Fruit fly (Drosophila melanogaster) S2 (cell line): ENCODE results near the gene net.

Source experiments
- CG8478 ChIP-seq: fragments of >200 bp; optimal IDR thresholded peaks from 2 replicates; lab custom pipeline; 2018
- CTCF ChIP-seq, 2 experiments: fragments of >200 bp; optimal IDR thresholded peaks; 2 replicates each; lab custom pipeline; 2018

The net gene

dm6 chr2L:87255-87723 lies at the start of gene net:
Gene net (minus strand): TSS chr2L:87387.
- TF ChIP-seq CG8478 (no peak), CTCF (optimal IDR thresholded peaks at IDR 0.05; lab: Kevin White, UChicago) (no peak)

DNA sequence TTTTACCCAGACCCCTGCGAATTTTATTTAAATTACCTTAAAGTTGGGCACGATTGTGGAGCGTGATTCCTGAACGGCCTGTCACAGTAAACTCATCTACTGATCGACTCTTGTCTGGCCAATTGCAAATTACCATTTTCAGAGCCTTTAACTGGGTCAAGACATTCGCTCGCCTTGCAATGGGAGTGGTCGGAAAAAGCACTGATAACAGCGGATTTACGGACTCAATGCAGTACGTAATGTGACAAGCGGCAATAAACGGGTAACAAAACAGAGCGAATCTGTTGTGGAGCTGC lies 48.9 kb upstream of the net start:
- TF ChIP-seq CTCF (optimal IDR thresholded peaks at IDR 0.05; lab: Kevin White, UChicago), result no peak
- TF ChIP-seq CG8478, result no peak

DNA sequence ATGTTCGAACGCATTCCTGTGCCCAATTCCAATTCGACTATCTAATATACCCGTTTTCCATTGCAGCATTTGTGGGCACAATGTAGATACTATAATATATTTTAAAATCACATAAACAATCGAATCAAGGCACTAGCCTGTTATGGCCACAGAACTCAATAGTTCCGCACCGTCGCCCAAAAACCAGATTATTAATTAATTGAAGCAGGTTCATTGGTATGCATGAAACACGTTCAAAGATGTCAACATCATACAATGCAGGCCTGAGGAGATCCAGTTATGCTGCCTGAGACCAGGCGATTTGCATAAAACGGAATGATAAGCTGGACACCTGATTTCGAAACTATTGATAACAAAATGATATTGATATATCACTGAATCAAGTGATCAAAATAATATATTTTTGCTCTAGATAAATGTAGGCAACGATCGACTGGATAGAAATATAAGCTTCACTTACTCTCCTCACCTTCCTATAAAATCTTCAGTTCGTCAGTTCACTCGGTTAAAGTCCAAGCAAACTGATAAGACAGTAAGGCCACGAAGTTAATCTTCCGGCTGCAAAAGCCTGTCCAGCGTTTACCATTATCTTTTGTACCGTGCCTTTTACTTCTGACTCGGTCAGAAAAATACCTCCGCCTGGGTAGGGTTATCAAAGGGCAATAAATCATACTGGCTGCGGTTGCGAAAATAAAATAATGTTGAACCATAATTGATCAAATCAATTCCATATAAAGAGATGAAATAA lies 48.4 kb upstream of the net start:
- TF ChIP-seq CTCF (optimal IDR thresholded peaks at IDR 0.05; lab: Kevin White, UChicago) (no peak), CG8478 (no peak)

DNA sequence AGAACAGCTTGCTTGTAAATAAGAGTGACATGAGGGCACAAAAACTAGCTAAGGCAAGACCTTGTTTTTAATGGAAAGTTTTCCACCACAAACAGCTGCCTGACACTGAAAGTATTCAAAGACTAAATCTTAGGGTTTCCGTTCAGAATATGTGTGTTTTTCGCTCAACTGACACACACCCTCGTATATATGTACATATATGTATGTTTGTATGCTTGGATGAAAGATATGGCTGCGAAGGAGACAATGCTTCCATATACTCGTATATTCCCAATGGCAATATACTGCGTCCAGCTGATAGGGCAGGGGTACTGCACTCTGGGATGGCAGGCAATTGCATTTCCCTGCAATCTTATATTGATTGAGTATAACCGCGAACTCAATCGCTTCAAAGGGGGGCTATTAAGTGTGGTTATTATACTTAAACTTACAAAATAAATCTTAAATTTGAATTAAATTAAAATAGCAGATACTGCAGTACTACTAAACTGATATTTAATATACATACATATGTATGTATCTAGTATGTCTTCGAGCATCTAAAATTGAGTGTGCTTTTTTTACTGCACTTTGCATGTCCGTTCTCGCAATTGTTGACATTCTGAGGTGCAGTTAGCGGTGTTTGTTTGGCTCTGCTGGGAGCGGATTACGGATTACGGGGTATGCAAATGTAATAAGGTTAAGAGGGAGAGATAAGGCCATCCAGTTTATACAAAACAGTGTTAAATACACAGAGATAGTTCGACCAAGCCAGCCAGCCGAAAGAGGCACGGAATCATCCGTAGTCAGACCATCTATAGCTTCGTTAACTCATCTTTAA lies 47.6 kb upstream of the net start:
- TF ChIP-seq CTCF (optimal IDR thresholded peaks at IDR 0.05; lab: Kevin White, UChicago) (no peak), CG8478 (no peak)

DNA sequence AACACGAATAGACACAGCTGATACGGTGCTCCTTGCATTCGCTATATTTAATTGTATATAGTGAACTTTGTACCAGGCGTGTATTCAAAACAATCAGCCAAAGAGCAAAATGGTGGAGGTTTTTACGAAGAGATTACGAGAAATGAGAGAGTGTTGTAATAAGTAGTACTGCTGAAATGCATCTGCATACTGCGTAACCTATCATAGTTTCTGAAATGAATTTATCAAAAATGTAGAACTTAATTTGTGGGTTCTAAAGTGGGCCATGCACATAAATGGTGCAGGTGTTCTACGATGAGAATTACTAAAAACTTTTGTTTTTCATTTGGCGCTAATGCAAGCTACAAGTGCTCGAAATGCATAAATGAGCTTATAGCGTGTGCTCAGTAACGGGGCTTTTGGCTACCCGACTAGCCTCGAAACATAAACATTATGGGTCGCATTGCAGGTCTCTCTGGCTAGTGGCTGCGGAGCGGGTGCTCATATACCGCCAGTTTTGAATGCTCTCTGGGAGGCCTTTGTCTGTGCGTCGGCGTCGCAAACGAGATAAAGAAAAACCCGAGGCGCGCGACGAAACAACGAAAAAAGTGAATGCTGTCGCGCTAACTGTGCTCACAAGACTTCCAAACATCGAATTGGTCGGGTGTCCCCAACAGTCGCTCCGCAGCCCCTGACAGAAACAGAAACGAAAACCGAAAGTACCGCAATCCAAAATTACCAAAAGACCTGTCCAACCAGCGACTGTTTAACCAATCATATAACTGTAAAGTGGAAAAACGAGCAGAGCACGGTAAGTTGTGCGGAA lies 44.5 kb upstream of the net start, which contains the start of gene Gs1:
Gs1 (plus strand) TSS at position 612 of the 805 bp plus-strand sequence.
- TF ChIP-seq CTCF (optimal IDR thresholded peaks at IDR 0.05; lab: Kevin White, UChicago) (no peak), CG8478 (no peak)

dm6 chr2L:130691-131090 lies 43.5 kb upstream of the net start, which contains the start of gene CG3164:
Gene CG3164 (minus strand): TSS chr2L:130791.
- no peak for TF ChIP-seq CG8478
- no peak for TF ChIP-seq CTCF (optimal IDR thresholded peaks at IDR 0.05; lab: Kevin White, UChicago)

- TF ChIP-seq CG8478 (peak; percentile 56), CTCF (optimal IDR thresholded peaks at IDR 0.05; lab: Kevin White, UChicago) (no peak)
These were observed 42.1 kb upstream of the net start for dm6 chr2L:128977-129941.

dm6 chr2L:128296-128715 lies 41.1 kb upstream of the net start:
- TF ChIP-seq CTCF (optimal IDR thresholded peaks at IDR 0.05; lab: Kevin White, UChicago) (no peak), CG8478 (no peak)

- no peak for TF ChIP-seq CTCF (optimal IDR thresholded peaks at IDR 0.05; lab: Kevin White, UChicago)
- no peak for TF ChIP-seq CG8478
These were observed 38.4 kb upstream of the net start for dm6 chr2L:125364-126252.

- TF ChIP-seq CG8478 (no peak), CTCF (optimal IDR thresholded peaks at IDR 0.05; lab: Kevin White, UChicago) (no peak)
These were observed 35.8 kb upstream of the net start for dm6 chr2L:123007-123327.

dm6 chr2L:122167-123006 lies 35.2 kb upstream of the net start:
- peak; percentile 42 to 66 for TF ChIP-seq CTCF (optimal IDR thresholded peaks at IDR 0.05; lab: Kevin White, UChicago)
- TF ChIP-seq CG8478, result no peak

dm6 chr2L:121456-121831 lies 34.3 kb upstream of the net start, which contains the start of gene CG4822:
Gene CG4822 (minus strand): TSS chr2L:121754.
- TF ChIP-seq CTCF (optimal IDR thresholded peaks at IDR 0.05; lab: Kevin White, UChicago) (no peak), CG8478 (no peak)
